Fruit fly (Drosophila melanogaster) whole organism, embryonic: ENCODE data around the gene Nmdar2.

Source experiments
- Asciz ChIP-seq: fragments of 200-800 bp; sonication (Bioruptor generic); optimal IDR thresholded peaks from 2 replicates; lab custom pipeline; 2017; ENCODE audit warnings: missing biosample characterization, mild to moderate bottlenecking, missing genetic modification characterization, missing genetic modification reagents
- CG10274 ChIP-seq: fragments of 200-800 bp; sonication (Bioruptor generic); optimal IDR thresholded peaks from 3 replicates; lab custom pipeline; 2017; ENCODE audit warnings: missing biosample characterization, mild to moderate bottlenecking, missing genetic modification characterization
- CG11398 ChIP-seq: fragments of 200-800 bp; sonication (Bioruptor generic); optimal IDR thresholded peaks from 2 replicates; lab custom pipeline; 2016; ENCODE audit warnings: missing biosample characterization, missing genetic modification characterization
- CG11695 ChIP-seq: fragments of 200-800 bp; sonication (Bioruptor generic); IDR thresholded peaks from 3 replicates; pipeline ENCODE4 v1.3.6; 2022; ENCODE audit warnings: missing biosample characterization, missing genetic modification characterization
- CG13624 ChIP-seq: fragments of 200-800 bp; sonication (Bioruptor generic); optimal IDR thresholded peaks from 2 replicates; lab custom pipeline; 2016; ENCODE audit warnings: missing biosample characterization, missing genetic modification characterization
- CG14667 ChIP-seq: fragments of 200-800 bp; sonication (Bioruptor generic); IDR thresholded peaks from 2 replicates; pipeline ENCODE4 v1.3.6; 2022; ENCODE audit warnings: missing biosample characterization, missing genetic modification characterization
- CG15269 ChIP-seq: fragments of 200-800 bp; sonication (Bioruptor generic); optimal IDR thresholded peaks from 2 replicates; lab custom pipeline; 2018; ENCODE audit warnings: missing biosample characterization, mild to moderate bottlenecking, missing genetic modification characterization, moderate library complexity
- CG15601 ChIP-seq: fragments of 200-800 bp; sonication (Bioruptor generic); optimal IDR thresholded peaks from 3 replicates; lab custom pipeline; 2019; ENCODE audit warnings: missing biosample characterization, mild to moderate bottlenecking, missing genetic modification characterization, moderate library complexity
- CG1792 ChIP-seq: fragments of 200-800 bp; sonication (Bioruptor generic); optimal IDR thresholded peaks from 2 replicates; lab custom pipeline; 2016; ENCODE audit warnings: missing biosample characterization, missing genetic modification characterization
- CG32772 ChIP-seq: fragments of 200-800 bp; sonication (Bioruptor generic); IDR thresholded peaks from 2 replicates; pipeline ENCODE4 v1.3.6; 2022; ENCODE audit warnings: missing biosample characterization, missing genetic modification characterization
- CG33557 ChIP-seq: fragments of 200-800 bp; sonication (Bioruptor generic); optimal IDR thresholded peaks from 2 replicates; lab custom pipeline; 2019; ENCODE audit warnings: missing biosample characterization, mild to moderate bottlenecking, missing genetic modification characterization, moderate library complexity
- CG34422 ChIP-seq: fragments of 200-800 bp; sonication (Bioruptor generic); IDR thresholded peaks from 3 replicates; pipeline ENCODE4 v1.3.6; 2022; ENCODE audit warnings: missing biosample characterization, missing genetic modification characterization
- CG4707 ChIP-seq: fragments of 200-800 bp; sonication (Bioruptor generic); optimal IDR thresholded peaks from 2 replicates; lab custom pipeline; 2018; ENCODE audit warnings: missing biosample characterization, mild to moderate bottlenecking, missing genetic modification characterization, moderate library complexity
- CG6683 ChIP-seq: fragments of 200-800 bp; sonication (Bioruptor generic); optimal IDR thresholded peaks from 2 replicates; lab custom pipeline; 2017; ENCODE audit warnings: missing biosample characterization, mild to moderate bottlenecking, missing genetic modification characterization, missing genetic modification reagents
- CG7839 ChIP-seq: fragments of 200-800 bp; sonication (Bioruptor generic); optimal IDR thresholded peaks from 3 replicates; lab custom pipeline; 2018; ENCODE audit warnings: missing biosample characterization, mild to moderate bottlenecking, missing genetic modification characterization, moderate library complexity
- CG8089 ChIP-seq: fragments of 200-800 bp; sonication (Bioruptor generic); optimal IDR thresholded peaks from 3 replicates; lab custom pipeline; 2016; ENCODE audit warnings: missing biosample characterization, missing genetic modification characterization
- CG8478 ChIP-seq: fragments of >200 bp; optimal IDR thresholded peaks from 2 replicates; lab custom pipeline; 2018
- Chrac-16 ChIP-seq: fragments of 200-800 bp; sonication (Bioruptor generic); optimal IDR thresholded peaks from 3 replicates; lab custom pipeline; 2016; ENCODE audit warnings: missing biosample characterization, missing genetic modification characterization
- D19B ChIP-seq: fragments of 200-800 bp; sonication (Bioruptor generic); optimal IDR thresholded peaks from 2 replicates; lab custom pipeline; 2017; ENCODE audit warnings: missing biosample characterization, mild to moderate bottlenecking, missing genetic modification characterization
- H15 ChIP-seq: fragments of 200-800 bp; sonication (Bioruptor generic); IDR thresholded peaks from 3 replicates; pipeline ENCODE4 v1.3.6; 2022; ENCODE audit warnings: missing biosample characterization, missing genetic modification characterization
- Med ChIP-seq: fragments of 200-800 bp; sonication (Bioruptor generic); peaks from one replicate; lab custom pipeline; 2016; ENCODE audit warnings: missing biosample characterization, missing genetic modification characterization, mild to moderate bottlenecking, inconsistent platforms, moderate library complexity
- Sox102F ChIP-seq: fragments of 200-800 bp; sonication (Bioruptor generic); optimal IDR thresholded peaks from 2 replicates; lab custom pipeline; 2018; ENCODE audit warnings: missing biosample characterization, mild to moderate bottlenecking, missing genetic modification characterization, moderate library complexity
- Sry-β ChIP-seq: fragments of 200-800 bp; sonication (Bioruptor generic); optimal IDR thresholded peaks from 2 replicates; lab custom pipeline; 2018; ENCODE audit warnings: missing biosample characterization, mild to moderate bottlenecking, missing genetic modification characterization, moderate library complexity
- Sry-δ ChIP-seq: fragments of 200-800 bp; sonication (Bioruptor generic); optimal IDR thresholded peaks from 2 replicates; lab custom pipeline; 2016; ENCODE audit warnings: missing biosample characterization, missing genetic modification characterization
- TFAM ChIP-seq: fragments of 200-800 bp; sonication (Bioruptor generic); optimal IDR thresholded peaks from 2 replicates; lab custom pipeline; 2017; ENCODE audit warnings: missing biosample characterization, missing genetic modification characterization, inconsistent platforms
- Tbp ChIP-seq: fragments of >200 bp; optimal IDR thresholded peaks from 2 replicates; lab custom pipeline; 2018; ENCODE audit warnings: missing biosample characterization, missing genetic modification characterization
- Xbp1 ChIP-seq: fragments of 200-800 bp; sonication (Bioruptor generic); optimal IDR thresholded peaks from 3 replicates; lab custom pipeline; 2016; ENCODE audit warnings: missing biosample characterization, mild to moderate bottlenecking, missing genetic modification characterization
- YL-1 ChIP-seq: fragments of 200-800 bp; sonication (Bioruptor generic); optimal IDR thresholded peaks from 3 replicates; lab custom pipeline; 2017; ENCODE audit warnings: missing biosample characterization, mild to moderate bottlenecking, missing genetic modification characterization
- btn ChIP-seq: fragments of 200-800 bp; sonication (Bioruptor generic); optimal IDR thresholded peaks from 2 replicates; lab custom pipeline; 2016; ENCODE audit warnings: missing biosample characterization, missing genetic modification characterization
- caup ChIP-seq: fragments of 200-800 bp; sonication (Bioruptor generic); optimal IDR thresholded peaks from 3 replicates; lab custom pipeline; 2017; ENCODE audit warnings: missing biosample characterization, mild to moderate bottlenecking, missing genetic modification characterization, moderate library complexity; ENCODE audit not compliant: severe bottlenecking
- crc ChIP-seq: fragments of 200-800 bp; sonication (Bioruptor generic); optimal IDR thresholded peaks from 2 replicates; lab custom pipeline; 2016; ENCODE audit warnings: missing biosample characterization, missing genetic modification characterization
- ems ChIP-seq: fragments of 200-800 bp; sonication (Bioruptor generic); optimal IDR thresholded peaks from 3 replicates; lab custom pipeline; 2016; ENCODE audit warnings: missing biosample characterization, missing genetic modification characterization
- esg ChIP-seq: fragments of 200-800 bp; sonication (Bioruptor generic); conservative IDR thresholded peaks from 2 replicates; pipeline ENCODE4 v1.3.6; 2022; ENCODE audit warnings: missing biosample characterization, missing genetic modification characterization
- gro ChIP-seq: fragments of 200-800 bp; sonication (Bioruptor generic); optimal IDR thresholded peaks from 2 replicates; lab custom pipeline; 2016; ENCODE audit warnings: missing biosample characterization, missing genetic modification characterization
- hb ChIP-seq: fragments of 200-800 bp; sonication (Bioruptor generic); IDR thresholded peaks from 3 replicates; pipeline ENCODE4 v1.3.6; 2022; ENCODE audit warnings: missing biosample characterization, missing genetic modification characterization; ENCODE audit not compliant: partially characterized antibody
- hbn ChIP-seq: fragments of 200-800 bp; sonication (Bioruptor generic); IDR thresholded peaks from 2 replicates; pipeline ENCODE4 v1.3.6; 2022; ENCODE audit warnings: missing biosample characterization, missing genetic modification characterization; ENCODE audit not compliant: partially characterized antibody
- hth ChIP-seq: fragments of >200 bp; optimal IDR thresholded peaks from 2 replicates; lab custom pipeline; 2017; ENCODE audit warnings: inconsistent platforms
- insv ChIP-seq, 2 experiments: fragments of 200-800 bp; sonication (Bioruptor generic); optimal IDR thresholded peaks; 3 replicates each; lab custom pipeline; 2016 to 2018; ENCODE audit warnings: missing biosample characterization in 2 of 2, missing genetic modification characterization in 2 of 2
- inv ChIP-seq: fragments of 200-800 bp; sonication (Bioruptor generic); IDR thresholded peaks from 2 replicates; pipeline ENCODE4 v1.3.6; 2022; ENCODE audit warnings: missing biosample characterization, missing genetic modification characterization; ENCODE audit not compliant: partially characterized antibody
- onecut ChIP-seq: fragments of 200-800 bp; sonication (Bioruptor generic); IDR thresholded peaks from 2 replicates; pipeline ENCODE4 v1.3.6; 2022; ENCODE audit warnings: missing biosample characterization, missing genetic modification characterization
- otp ChIP-seq: fragments of 200-800 bp; sonication (Bioruptor generic); IDR thresholded peaks from 3 replicates; pipeline ENCODE4, ENCODE4 v1.3.6; 2022; ENCODE audit warnings: missing biosample characterization, missing genetic modification characterization
- pnt ChIP-seq: fragments of 200-800 bp; sonication (Bioruptor generic); optimal IDR thresholded peaks from 3 replicates; lab custom pipeline; 2016; ENCODE audit warnings: missing biosample characterization, missing genetic modification characterization
- psq ChIP-seq: fragments of 200-800 bp; sonication (Bioruptor generic); optimal IDR thresholded peaks from 2 replicates; lab custom pipeline; 2017; ENCODE audit warnings: missing biosample characterization, missing genetic modification characterization
- pum ChIP-seq: fragments of 200-800 bp; sonication (Bioruptor generic); optimal IDR thresholded peaks from 2 replicates; lab custom pipeline; 2016; ENCODE audit warnings: missing biosample characterization, missing genetic modification characterization
- pzg ChIP-seq: fragments of 200-800 bp; sonication (Bioruptor generic); optimal IDR thresholded peaks from 3 replicates; lab custom pipeline; 2018; ENCODE audit warnings: missing biosample characterization, mild to moderate bottlenecking, missing genetic modification characterization, moderate library complexity
- sens-2 ChIP-seq: fragments of 200-800 bp; sonication (Bioruptor generic); IDR thresholded peaks from 2 replicates; pipeline ENCODE4 v1.3.6; 2022; ENCODE audit warnings: missing biosample characterization, missing genetic modification characterization
- sima ChIP-seq: fragments of 200-800 bp; sonication (Bioruptor generic); optimal IDR thresholded peaks from 2 replicates; lab custom pipeline; 2016; ENCODE audit warnings: missing biosample characterization, missing genetic modification characterization
- so ChIP-seq: fragments of 200-800 bp; sonication (Bioruptor generic); IDR thresholded peaks from 3 replicates; pipeline ENCODE4 v1.3.6; 2022; ENCODE audit warnings: missing biosample characterization, missing genetic modification characterization
- vnd ChIP-seq: fragments of 200-800 bp; sonication (Bioruptor generic); IDR thresholded peaks from 3 replicates; pipeline ENCODE4 v1.3.6; 2022; ENCODE audit warnings: missing biosample characterization, missing genetic modification characterization; ENCODE audit not compliant: partially characterized antibody
- wek ChIP-seq: fragments of 200-800 bp; sonication (Bioruptor generic); optimal IDR thresholded peaks from 3 replicates; lab custom pipeline; 2018; ENCODE audit warnings: missing biosample characterization, mild to moderate bottlenecking, missing genetic modification characterization, moderate library complexity
- zf30C ChIP-seq: fragments of 200-800 bp; sonication (Bioruptor generic); optimal IDR thresholded peaks from 3 replicates; lab custom pipeline; 2018; ENCODE audit warnings: missing biosample characterization, mild to moderate bottlenecking, missing genetic modification characterization

Gene Nmdar2

dm6 chrX:1512753-1513226 lies 5.2 kb upstream of the Nmdar2 start, which contains the start of gene CG14795 (continued):
- TF ChIP-seq Sry-δ (GFP tag; lab: Kevin White, UChicago) (peak; percentile 95), vnd (GFP tag; lab: Robert Waterston, UW) (peak; percentile 87), Tbp (GFP tag; lab: Kevin White, UChicago) (no peak), Xbp1 (GFP tag; lab: Kevin White, UChicago) (peak; percentile 49), CG8478 (lab: Kevin White, UChicago) (no peak), H15 (GFP tag; lab: Robert Waterston, UW) (no peak), YL-1 (GFP tag; lab: Kevin White, UChicago) (peak; percentile 29), CG15269 (tag; lab: Kevin White, UChicago) (peak; percentile 6), sima (no peak), sens-2 (GFP tag; lab: Robert Waterston, UW) (no peak), CG8089 (GFP tag; lab: Kevin White, UChicago) (no peak), CG34422 (GFP tag; lab: Robert Waterston, UW) (0 out of 3 replicates have a peak, but pooled peaks have one; percentile 29), hbn (GFP tag; lab: Robert Waterston, UW) (peak; percentile 98), pzg (peak; percentile 99), TFAM (GFP tag; lab: Kevin White, UChicago) (no peak), inv (GFP tag; lab: Robert Waterston, UW) (peak; percentile 91), psq (GFP tag; lab: Kevin White, UChicago) (no peak), onecut (GFP tag; lab: Robert Waterston, UW) (no peak), caup (peak; percentile 25), zf30C (GFP tag; lab: Kevin White, UChicago) (no peak), pnt (no peak), CG7839 (tag; lab: Kevin White, UChicago) (peak; percentile 6), crc (GFP tag; lab: Kevin White, UChicago) (no peak), CG13624 (GFP tag; lab: Kevin White, UChicago) (peak; percentile 60), gro (GFP tag; lab: Kevin White, UChicago) (peak; percentile 75), insv (GFP tag; optimal IDR thresholded peaks at IDR 0.05; lab: Kevin White, UChicago) (peak in 1 of 2 experiments; percentile 45), D19B (GFP tag; lab: Kevin White, UChicago) (no peak), hb (GFP tag; lab: Robert Waterston, UW) (peak; percentile 96), CG33557 (peak; percentile 23), CG15601 (peak; percentile 50), pum (GFP tag; lab: Kevin White, UChicago) (no peak), CG11398 (GFP tag; lab: Kevin White, UChicago) (no peak), CG11695 (no peak), wek (GFP tag; lab: Kevin White, UChicago) (no peak), Sox102F (GFP tag; lab: Kevin White, UChicago) (no peak), CG14667 (no peak), Asciz (GFP tag; lab: Kevin White, UChicago) (no peak), CG10274 (no peak), Sry-β (GFP tag; lab: Kevin White, UChicago) (no peak), so (GFP tag; lab: Robert Waterston, UW) (no peak), Med (GFP tag; lab: Kevin White, UChicago) (peak; percentile 89), ems (GFP tag; lab: Kevin White, UChicago) (peak; percentile 29), CG32772 (no peak), esg (GFP tag; lab: Robert Waterston, UW) (no peak), CG1792 (GFP tag; lab: Kevin White, UChicago) (peak; percentile 66), CG6683 (GFP tag; lab: Kevin White, UChicago) (peak; percentile 35), Chrac-16 (no peak), hth (no peak), otp (GFP tag; lab: Robert Waterston, UW) (0 out of 3 replicates have a peak, but pooled peaks have one; percentile 28), CG4707 (GFP tag; lab: Kevin White, UChicago) (no peak), btn (GFP tag; lab: Kevin White, UChicago) (no peak)
